Fruit fly (Drosophila melanogaster) whole organism, embryonic: ENCODE data around the gene gro.

Experiments used
- Abd-B ChIP-seq: fragments of 200-800 bp; sonication (Bioruptor generic); optimal IDR thresholded peaks from 2 replicates; lab custom pipeline; 2018; ENCODE audit warnings: missing biosample characterization, mild to moderate bottlenecking, missing genetic modification characterization, moderate library complexity
- CG10462 ChIP-seq: fragments of 200-800 bp; sonication (Bioruptor generic); optimal IDR thresholded peaks from 2 replicates; lab custom pipeline; 2016; ENCODE audit warnings: missing biosample characterization, missing genetic modification characterization
- CG11504 ChIP-seq: fragments of 200-800 bp; sonication (Bioruptor generic); optimal IDR thresholded peaks from 3 replicates; lab custom pipeline; 2019; ENCODE audit warnings: missing biosample characterization, mild to moderate bottlenecking, missing genetic modification characterization, moderate library complexity
- CG12104 ChIP-seq: fragments of 200-800 bp; sonication (Bioruptor generic); optimal IDR thresholded peaks from 3 replicates; lab custom pipeline; 2016; ENCODE audit warnings: missing biosample characterization, missing genetic modification characterization
- CG12236 ChIP-seq: fragments of 200-800 bp; sonication (Bioruptor generic); optimal IDR thresholded peaks from 2 replicates; lab custom pipeline; 2016; ENCODE audit warnings: missing biosample characterization, missing genetic modification characterization
- CG1233 ChIP-seq: fragments of 200-800 bp; sonication (Bioruptor generic); optimal IDR thresholded peaks from 4 replicates; lab custom pipeline; 2018; ENCODE audit warnings: missing biosample characterization, mild to moderate bottlenecking, missing genetic modification characterization
- CG12391 ChIP-seq: fragments of 200-800 bp; sonication (Bioruptor generic); optimal IDR thresholded peaks from 3 replicates; lab custom pipeline; 2018; ENCODE audit warnings: missing biosample characterization, mild to moderate bottlenecking, missing genetic modification characterization, moderate library complexity
- CG1529 ChIP-seq: fragments of 200-800 bp; sonication (Bioruptor generic); optimal IDR thresholded peaks from 3 replicates; lab custom pipeline; 2018; ENCODE audit warnings: missing biosample characterization, missing genetic modification characterization
- CG17829 ChIP-seq: fragments of 200-800 bp; optimal IDR thresholded peaks from 2 replicates; lab custom pipeline; 2019; ENCODE audit warnings: missing biosample characterization, mild to moderate bottlenecking, missing genetic modification characterization, moderate library complexity
- CG18599 ChIP-seq: fragments of 200-800 bp; sonication (Bioruptor generic); optimal IDR thresholded peaks from 3 replicates; lab custom pipeline; 2017; ENCODE audit warnings: missing biosample characterization, missing genetic modification characterization, mild to moderate bottlenecking, moderate library complexity, missing genetic modification reagents
- CG2678 ChIP-seq: fragments of 200-800 bp; sonication (Bioruptor generic); optimal IDR thresholded peaks from 3 replicates; lab custom pipeline; 2019; ENCODE audit warnings: missing biosample characterization, mild to moderate bottlenecking, missing genetic modification characterization, moderate library complexity
- CG30403 ChIP-seq: fragments of 200-800 bp; sonication (Bioruptor generic); optimal IDR thresholded peaks from 3 replicates; lab custom pipeline; 2016; ENCODE audit warnings: missing biosample characterization, missing genetic modification characterization
- CG30431 ChIP-seq: fragments of 200-800 bp; sonication (Bioruptor generic); optimal IDR thresholded peaks from 2 replicates; lab custom pipeline; 2017; ENCODE audit warnings: missing biosample characterization, missing genetic modification characterization
- CG31441 ChIP-seq: fragments of 200-800 bp; sonication (Bioruptor generic); IDR thresholded peaks from 2 replicates; pipeline ENCODE4 v1.3.6; 2022; ENCODE audit warnings: missing biosample characterization, missing genetic modification characterization
- CG32767 ChIP-seq: fragments of 200-800 bp; sonication (Bioruptor generic); IDR thresholded peaks from 2 replicates; pipeline ENCODE4 v1.3.6; 2022; ENCODE audit warnings: missing biosample characterization, missing genetic modification characterization
- CG4424 ChIP-seq: fragments of 200-800 bp; sonication (Bioruptor generic); optimal IDR thresholded peaks from 3 replicates; lab custom pipeline; 2016; ENCODE audit warnings: missing biosample characterization, missing genetic modification characterization
- CG4820 ChIP-seq: fragments of 200-800 bp; sonication (Bioruptor generic); optimal IDR thresholded peaks from 3 replicates; lab custom pipeline; 2016; ENCODE audit warnings: missing biosample characterization, missing genetic modification characterization
- CG6254 ChIP-seq: fragments of 200-800 bp; sonication (Bioruptor generic); optimal IDR thresholded peaks from 3 replicates; lab custom pipeline; 2017; ENCODE audit warnings: mild to moderate bottlenecking, missing biosample characterization, missing genetic modification reagents, missing genetic modification characterization
- CG8924 ChIP-seq: fragments of 200-800 bp; optimal IDR thresholded peaks from 3 replicates; lab custom pipeline; 2019; ENCODE audit warnings: missing biosample characterization, mild to moderate bottlenecking, missing genetic modification characterization, moderate library complexity
- D ChIP-seq, 2 experiments: fragments of 200-800 bp in 1 of 2; fragments of >200 bp in 1 of 2; sonication (Bioruptor generic) in 1 of 2; optimal IDR thresholded peaks; 2 replicates in 1 of 2; 3 replicates in 1 of 2; lab custom pipeline; 2017; ENCODE audit warnings: mild to moderate bottlenecking in 1 of 2, missing biosample characterization in 1 of 2, missing genetic modification characterization in 1 of 2, missing genetic modification reagents in 1 of 2
- Hmr ChIP-seq: fragments of 200-800 bp; sonication (Bioruptor generic); optimal IDR thresholded peaks from 3 replicates; lab custom pipeline; 2017; ENCODE audit warnings: mild to moderate bottlenecking, missing biosample characterization, missing genetic modification reagents, missing genetic modification characterization
- Hr3 ChIP-seq: fragments of 200-800 bp; sonication (Bioruptor generic); optimal IDR thresholded peaks from 3 replicates; lab custom pipeline; 2016; ENCODE audit warnings: missing biosample characterization, missing genetic modification characterization
- Hr78 ChIP-seq, 2 experiments: fragments of 200-800 bp in 1 of 2; fragments of >200 bp in 1 of 2; sonication (Bioruptor generic) in 1 of 2; optimal IDR thresholded peaks; 2 replicates each; lab custom pipeline; 2017 to 2019; ENCODE audit warnings: missing biosample characterization in 2 of 2, missing genetic modification characterization in 2 of 2, mild to moderate bottlenecking in 1 of 2, moderate library complexity in 1 of 2
- Jarid2 ChIP-seq: fragments of 200-800 bp; sonication (Bioruptor generic); optimal IDR thresholded peaks from 3 replicates; lab custom pipeline; 2017; ENCODE audit warnings: mild to moderate bottlenecking, missing biosample characterization, missing genetic modification reagents, missing genetic modification characterization
- NfI ChIP-seq: fragments of 200-800 bp; sonication (Bioruptor generic); optimal IDR thresholded peaks from 3 replicates; lab custom pipeline; 2018; ENCODE audit warnings: missing biosample characterization, mild to moderate bottlenecking, missing genetic modification characterization, moderate library complexity
- Rfx ChIP-seq: fragments of 200-800 bp; sonication (Bioruptor generic); IDR thresholded peaks from 2 replicates; pipeline ENCODE4 v1.3.6; 2022; ENCODE audit warnings: missing biosample characterization, missing genetic modification characterization
- bsh ChIP-seq, 2 experiments: fragments of 200-800 bp; sonication (Bioruptor generic); optimal IDR thresholded peaks; 2 replicates each; lab custom pipeline; 2017 to 2018; ENCODE audit warnings: mild to moderate bottlenecking in 2 of 2, missing biosample characterization in 2 of 2, missing genetic modification characterization in 2 of 2, moderate library complexity in 1 of 2
- cas ChIP-seq: fragments of 200-800 bp; sonication (Bioruptor generic); IDR thresholded peaks from 2 replicates; pipeline ENCODE4 v1.3.6; 2022; ENCODE audit warnings: missing biosample characterization, missing genetic modification characterization
- caup ChIP-seq: fragments of 200-800 bp; sonication (Bioruptor generic); optimal IDR thresholded peaks from 3 replicates; lab custom pipeline; 2017; ENCODE audit warnings: missing biosample characterization, mild to moderate bottlenecking, missing genetic modification characterization, moderate library complexity; ENCODE audit not compliant: severe bottlenecking
- dmrt11E ChIP-seq: fragments of 200-800 bp; sonication (Bioruptor generic); optimal IDR thresholded peaks from 3 replicates; lab custom pipeline; 2018; ENCODE audit warnings: missing biosample characterization, mild to moderate bottlenecking, missing genetic modification characterization, moderate library complexity
- dpn ChIP-seq, 2 experiments: fragments of 200-800 bp; sonication (Bioruptor generic); optimal IDR thresholded peaks; 3 replicates each; lab custom pipeline; 2016; ENCODE audit warnings: missing biosample characterization in 2 of 2, missing genetic modification characterization in 2 of 2
- dysf ChIP-seq: fragments of 200-800 bp; sonication (Bioruptor generic); IDR thresholded peaks from 3 replicates; pipeline ENCODE4 v1.3.6; 2022; ENCODE audit warnings: missing biosample characterization, missing genetic modification characterization
- gsb-n ChIP-seq: fragments of 200-800 bp; sonication (Bioruptor generic); optimal IDR thresholded peaks from 3 replicates; lab custom pipeline; 2018; ENCODE audit warnings: missing biosample characterization, mild to moderate bottlenecking, missing genetic modification characterization
- jumu ChIP-seq: fragments of 200-800 bp; sonication (Bioruptor generic); optimal IDR thresholded peaks from 3 replicates; lab custom pipeline; 2016; ENCODE audit warnings: missing biosample characterization, missing genetic modification characterization
- klu ChIP-seq: fragments of 200-800 bp; sonication (Bioruptor generic); IDR thresholded peaks from 2 replicates; pipeline ENCODE4 v1.3.6; 2022; ENCODE audit warnings: missing biosample characterization, missing genetic modification characterization
- lola ChIP-seq, 3 experiments: fragments of >200 bp in 2 of 3; fragments of 200-800 bp in 1 of 3; sonication (Bioruptor generic) in 1 of 3; optimal IDR thresholded peaks; 2 replicates each; lab custom pipeline; 2017 to 2019; ENCODE audit warnings: missing biosample characterization in 3 of 3, missing genetic modification characterization in 3 of 3, mild to moderate bottlenecking in 1 of 3, moderate library complexity in 1 of 3
- lov ChIP-seq, 2 experiments: fragments of 200-800 bp in 1 of 2; fragments of >200 bp in 1 of 2; sonication (Bioruptor generic) in 1 of 2; IDR thresholded peaks in 1 of 2; optimal IDR thresholded peaks in 1 of 2; 2 replicates in 1 of 2; 3 replicates in 1 of 2; pipeline versions ENCODE4 v1.3.6 to Lab custom; 2017 to 2022; ENCODE audit warnings: missing biosample characterization in 1 of 2, missing genetic modification characterization in 1 of 2
- prd ChIP-seq, 3 experiments: fragments of >200 bp in 2 of 3; fragments of 200-800 bp in 1 of 3; sonication (Bioruptor generic) in 1 of 3; optimal IDR thresholded peaks in 2 of 3; IDR thresholded peaks in 1 of 3; 2 replicates in 2 of 3; 3 replicates in 1 of 3; pipeline versions ENCODE4 v1.3.6 to Lab custom; 2017 to 2022; ENCODE audit warnings: missing biosample characterization in 1 of 3, missing genetic modification characterization in 1 of 3
- pum ChIP-seq: fragments of 200-800 bp; sonication (Bioruptor generic); optimal IDR thresholded peaks from 2 replicates; lab custom pipeline; 2016; ENCODE audit warnings: missing biosample characterization, missing genetic modification characterization
- pzg ChIP-seq: fragments of 200-800 bp; sonication (Bioruptor generic); optimal IDR thresholded peaks from 3 replicates; lab custom pipeline; 2018; ENCODE audit warnings: missing biosample characterization, mild to moderate bottlenecking, missing genetic modification characterization, moderate library complexity
- rib ChIP-seq: fragments of 200-800 bp; sonication (Bioruptor generic); IDR thresholded peaks from 2 replicates; pipeline ENCODE4 v1.3.6; 2022; ENCODE audit warnings: missing biosample characterization, missing genetic modification characterization
- row ChIP-seq: fragments of 200-800 bp; sonication (Bioruptor generic); IDR thresholded peaks from 3 replicates; pipeline ENCODE4 v1.3.6; 2022; ENCODE audit warnings: missing biosample characterization, missing genetic modification characterization
- salm ChIP-seq: fragments of 200-800 bp; sonication (Bioruptor generic); optimal IDR thresholded peaks from 2 replicates; lab custom pipeline; 2018; ENCODE audit warnings: missing biosample characterization, mild to moderate bottlenecking, missing genetic modification characterization
- tio ChIP-seq: fragments of 200-800 bp; sonication (Bioruptor generic); optimal IDR thresholded peaks from 2 replicates; lab custom pipeline; 2017; ENCODE audit warnings: missing biosample characterization, missing genetic modification characterization, inconsistent platforms
- wor ChIP-seq: fragments of 200-800 bp; sonication (Bioruptor generic); IDR thresholded peaks from 2 replicates; pipeline ENCODE4 v1.3.6; 2022; ENCODE audit warnings: missing biosample characterization, missing genetic modification characterization
- zf30C ChIP-seq: fragments of 200-800 bp; sonication (Bioruptor generic); optimal IDR thresholded peaks from 3 replicates; lab custom pipeline; 2018; ENCODE audit warnings: missing biosample characterization, mild to moderate bottlenecking, missing genetic modification characterization

gro gene

dm6 chr3R:26098502-26099210 is 57.1 kb downstream of the gro start, which contains the start of gene dysf (continued):
- TF ChIP-seq Jarid2 = no peak
- no peak for TF ChIP-seq Rfx (GFP tag; lab: Robert Waterston, UW)
- TF ChIP-seq row = peak; percentile 68; the same call in 2 of the 3 replicates
- TF ChIP-seq dysf (GFP tag; lab: Robert Waterston, UW) = peak; percentile 89
- TF ChIP-seq CG2678 (tag; lab: Kevin White, UChicago) = peak; percentile 87
- TF ChIP-seq zf30C (GFP tag; lab: Kevin White, UChicago) = peak; percentile 84
- TF ChIP-seq cas = no peak
- peak; percentile 86 for TF ChIP-seq CG11504 (tag; lab: Kevin White, UChicago)
- peak; percentile 58 for TF ChIP-seq CG18599 (GFP tag; lab: Kevin White, UChicago)
- TF ChIP-seq CG8924 (tag; lab: Kevin White, UChicago) = peak; percentile 88
- TF ChIP-seq D (optimal IDR thresholded peaks at IDR 0.05; lab: Kevin White, UChicago) = no peak
- TF ChIP-seq D (GFP tag; optimal IDR thresholded peaks at IDR 0.05; lab: Kevin White, UChicago) = peak; percentile 56
- TF ChIP-seq rib = no peak
- TF ChIP-seq CG12391 (tag; lab: Kevin White, UChicago) = peak; percentile 77
- TF ChIP-seq Hmr (GFP tag; lab: Kevin White, UChicago) = peak; percentile 45
- peak; percentile 3 for TF ChIP-seq CG10462 (GFP tag; lab: Kevin White, UChicago)
- peak; percentile 50 for TF ChIP-seq CG4820 (GFP tag; lab: Kevin White, UChicago)
- TF ChIP-seq pzg (GFP tag; lab: Kevin White, UChicago) = no peak
- peak; percentile 14 for TF ChIP-seq CG12104 (GFP tag; lab: Kevin White, UChicago)
- TF ChIP-seq wor (GFP tag; lab: Robert Waterston, UW) = peak; percentile 30; the same call in 1 of the 2 replicates
- TF ChIP-seq tio (GFP tag; lab: Kevin White, UChicago) = peak; percentile 22
- TF ChIP-seq lola (GFP tag; optimal IDR thresholded peaks at IDR 0.05; lab: Kevin White, UChicago) = peak in 1 of 3 experiments; percentile 89
- peak; percentile 2 to 60 for TF ChIP-seq bsh (GFP tag; optimal IDR thresholded peaks at IDR 0.05; lab: Kevin White, UChicago)
- TF ChIP-seq Hr78 (GFP tag; optimal IDR thresholded peaks at IDR 0.05; lab: Kevin White, UChicago) = peak in 1 of 2 experiments; percentile 32
- TF ChIP-seq CG4424 (GFP tag; lab: Kevin White, UChicago) = peak; percentile 58
- no peak for TF ChIP-seq salm
- TF ChIP-seq Abd-B = peak; percentile 53
- TF ChIP-seq CG31441 = peak; percentile 90
- TF ChIP-seq pum = no peak
- peak; percentile 25 for TF ChIP-seq caup (GFP tag; lab: Kevin White, UChicago)
- TF ChIP-seq CG6254 (GFP tag; lab: Kevin White, UChicago) = peak; percentile 34
- peak in 1 of 2 experiments; percentile 48 for TF ChIP-seq dpn (GFP tag; optimal IDR thresholded peaks at IDR 0.05; lab: Kevin White, UChicago)
- no peak for TF ChIP-seq jumu (GFP tag; lab: Kevin White, UChicago)
- TF ChIP-seq gsb-n (tag; lab: Kevin White, UChicago) = peak; percentile 74
- TF ChIP-seq prd (optimal IDR thresholded peaks at IDR 0.05; lab: Kevin White, UChicago) = no peak
- peak; percentile 72 for TF ChIP-seq prd (GFP tag; IDR thresholded peaks at IDR 0.05; lab: Robert Waterston, UW)
- TF ChIP-seq CG32767 (GFP tag; lab: Robert Waterston, UW) = peak; percentile 22; the same call in 1 of the 2 replicates
- peak; percentile 77 for TF ChIP-seq Hr3
- TF ChIP-seq NfI = peak; percentile 48
- TF ChIP-seq klu (GFP tag; lab: Robert Waterston, UW) = peak; percentile 18; the same call in 1 of the 2 replicates
- peak; percentile 37 for TF ChIP-seq CG30431 (GFP tag; lab: Kevin White, UChicago)
- no peak for TF ChIP-seq CG12236 (GFP tag; lab: Kevin White, UChicago)
- peak; percentile 55 for TF ChIP-seq CG1233 (GFP tag; lab: Kevin White, UChicago)
- peak; percentile 85 for TF ChIP-seq CG17829 (tag; lab: Kevin White, UChicago)
- peak; percentile 87 for TF ChIP-seq dmrt11E (tag; lab: Kevin White, UChicago)
- no peak for TF ChIP-seq CG1529 (GFP tag; lab: Kevin White, UChicago)
- no peak for TF ChIP-seq lov (optimal IDR thresholded peaks at IDR 0.05; lab: Kevin White, UChicago)
- no peak for TF ChIP-seq lov (GFP tag; IDR thresholded peaks at IDR 0.05; lab: Robert Waterston, UW)
- TF ChIP-seq CG30403 = peak; percentile 51
